Worm (Caenorhabditis elegans) whole organism, L1 larva: ENCODE measurements around the gene D1046.4.

Experiments
- aly-2 ChIP-seq: fragments of 150-350 bp; optimal IDR thresholded peaks from 2 replicates; lab custom pipeline; 2014; ENCODE audit warnings: missing biosample characterization, missing genetic modification characterization
- ceh-90 ChIP-seq: sonication (generic microtip); optimal IDR thresholded peaks from 2 replicates; lab custom pipeline; 2016; ENCODE audit warnings: missing genetic modification characterization, missing compliant biosample characterization
- egl-13 ChIP-seq: sonication (generic microtip); optimal IDR thresholded peaks from 2 replicates; lab custom pipeline; 2016; ENCODE audit warnings: missing genotype, missing genetic modification reagents, missing genetic modification characterization, missing compliant biosample characterization
- mdl-1 ChIP-seq, 2 experiments: fragments of 150-350 bp; optimal IDR thresholded peaks; 2 replicates each; lab custom pipeline; 2014 to 2017; ENCODE audit warnings: missing biosample characterization in 2 of 2, missing genetic modification characterization in 2 of 2, inconsistent platforms in 1 of 2
- nhr-19 ChIP-seq: fragments of 200-800 bp; sonication (Bioruptor generic); conservative IDR thresholded peaks from 2 replicates; pipeline ENCODE4 v1.3.6; 2022; ENCODE audit warnings: missing genetic modification characterization, missing compliant biosample characterization
- tbx-2 ChIP-seq: sonication (generic microtip); optimal IDR thresholded peaks from 2 replicates; lab custom pipeline; 2016; ENCODE audit warnings: missing genetic modification characterization, missing compliant biosample characterization
- tlp-1 ChIP-seq: fragments of 150-350 bp; optimal IDR thresholded peaks from 2 replicates; lab custom pipeline; 2014; ENCODE audit warnings: missing biosample characterization, missing genetic modification characterization
- unc-130 ChIP-seq: fragments of 150-350 bp; optimal IDR thresholded peaks from 2 replicates; lab custom pipeline; 2017; ENCODE audit warnings: missing biosample characterization, missing genetic modification characterization, inconsistent platforms

DNA sequence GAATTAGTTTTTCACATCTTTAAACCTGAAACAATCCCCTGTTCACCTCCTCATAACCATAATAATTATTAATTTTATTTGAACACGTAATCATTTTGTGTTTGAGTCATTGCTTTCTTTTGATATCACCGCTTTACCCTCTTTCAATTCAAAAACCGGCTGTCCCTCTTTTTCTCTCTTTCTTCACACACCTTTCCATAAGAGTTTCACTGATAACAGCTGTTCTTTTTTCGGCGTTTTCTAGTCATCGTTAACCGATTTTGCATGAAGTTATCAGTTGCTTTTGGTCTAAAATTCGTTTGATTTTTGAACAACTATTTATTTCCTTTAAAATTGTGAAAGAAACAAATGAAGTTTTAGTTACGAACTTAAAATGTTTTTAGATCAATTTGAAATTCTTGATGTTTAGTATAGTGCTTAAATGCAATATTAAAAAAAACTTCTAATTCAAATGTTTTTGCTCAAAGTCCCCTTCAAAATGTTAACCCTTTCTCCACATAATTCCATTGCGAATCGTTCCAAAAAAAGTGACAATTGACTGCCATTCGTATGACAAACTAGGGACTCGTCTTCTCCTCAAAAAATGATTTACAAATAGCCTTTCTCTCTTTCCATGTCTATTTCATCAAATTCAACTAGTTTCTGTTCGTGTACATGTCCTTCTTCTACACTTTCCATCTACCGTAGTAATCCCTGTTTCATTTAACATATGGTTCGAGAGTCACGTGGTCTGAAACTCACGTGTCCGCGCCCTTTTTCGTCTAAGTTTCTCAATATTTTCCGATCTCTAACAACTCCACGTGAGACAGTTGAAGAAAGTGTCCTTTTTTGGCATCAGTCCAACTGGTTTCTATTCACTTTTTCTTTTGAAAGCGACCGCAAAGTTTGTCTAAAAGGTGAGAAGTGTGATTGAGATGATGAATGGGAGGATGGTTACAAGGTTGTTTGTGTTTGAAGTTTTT, 15.7 kb downstream of the D1046.4 start:
- TF ChIP-seq nhr-19 (GFP tag; lab: Robert Waterston, UW) = peak; percentile 80
- TF ChIP-seq tbx-2 (tag; lab: Kevin White, UChicago) = peak; percentile 79
- TF ChIP-seq egl-13 (tag; lab: Kevin White, UChicago) = no peak
- TF ChIP-seq tlp-1 (tag; lab: Kevin White, UChicago) = no peak
- no peak for TF ChIP-seq aly-2 (tag; lab: Kevin White, UChicago)
- TF ChIP-seq mdl-1 (tag; optimal IDR thresholded peaks at IDR 0.05; lab: Kevin White, UChicago) = peak in 1 of 2 experiments; percentile 99
- no peak for TF ChIP-seq ceh-90 (tag; lab: Kevin White, UChicago)
- TF ChIP-seq unc-130 (tag; lab: Kevin White, UChicago) = peak; percentile 48
